Worm (Caenorhabditis elegans) whole organism, midembryonic: ENCODE measurements around the gene F55G1.7.

Experiments
- T22C8.4 ChIP-seq: fragments of 200-800 bp; sonication (Bioruptor generic); IDR thresholded peaks from 2 replicates; pipeline ENCODE4 v1.3.6; 2022; ENCODE audit warnings: missing genetic modification characterization, missing compliant biosample characterization
- cog-1 ChIP-seq: sonication (generic microtip); optimal IDR thresholded peaks from 2 replicates; lab custom pipeline; 2016; ENCODE audit warnings: missing genetic modification characterization, missing compliant biosample characterization
- flt-1 ChIP-seq: fragments of 200-800 bp; sonication (Bioruptor generic); IDR thresholded peaks from 2 replicates; pipeline ENCODE4 v1.3.6; 2022; ENCODE audit warnings: missing genetic modification characterization, missing compliant biosample characterization
- klf-2 ChIP-seq: fragments of 200-800 bp; sonication (Bioruptor generic); conservative IDR thresholded peaks from 2 replicates; pipeline ENCODE4 v1.3.6; 2022; ENCODE audit warnings: missing genetic modification reagents, missing genetic modification characterization, missing compliant biosample characterization
- med-1 ChIP-seq: sonication (generic microtip); optimal IDR thresholded peaks from 2 replicates; lab custom pipeline; 2017; ENCODE audit warnings: missing genetic modification characterization, mild to moderate bottlenecking, missing compliant biosample characterization, antibody characterized with exemption, missing genetic modification reagents; ENCODE audit not compliant: insufficient read depth
- ref-1 ChIP-seq: fragments of 200-800 bp; sonication (Bioruptor generic); conservative IDR thresholded peaks from 2 replicates; pipeline ENCODE4 v1.3.6; 2022; ENCODE audit warnings: missing genetic modification reagents, missing genetic modification characterization, missing compliant biosample characterization
- tab-1 ChIP-seq: fragments of 200-800 bp; sonication (Bioruptor generic); IDR thresholded peaks from 2 replicates; pipeline ENCODE4 v1.3.6; 2022; ENCODE audit warnings: missing genetic modification characterization, missing compliant biosample characterization
- ztf-29 ChIP-seq: fragments of 200-800 bp; sonication (Bioruptor generic); IDR thresholded peaks from 2 replicates; pipeline ENCODE4 v1.3.6; 2022; ENCODE audit warnings: missing genetic modification reagents, missing genetic modification characterization, missing compliant biosample characterization

ce11 chrIV:7468638-7469037 lies 994 bp downstream of the F55G1.7 start:
- TF ChIP-seq klf-2 (GFP tag; lab: Robert Waterston, UW): no peak
- no peak for TF ChIP-seq tab-1
- TF ChIP-seq T22C8.4 (GFP tag; lab: Robert Waterston, UW): no peak
- TF ChIP-seq cog-1: no peak
- TF ChIP-seq med-1 (GFP tag; lab: Kevin White, UChicago): no peak
- TF ChIP-seq ref-1: no peak
- no peak for TF ChIP-seq flt-1 (GFP tag; lab: Robert Waterston, UW)
- no peak for TF ChIP-seq ztf-29
